Worm (Caenorhabditis elegans): Measurements from ENCODE around the gene mrps-22.

DNA sequence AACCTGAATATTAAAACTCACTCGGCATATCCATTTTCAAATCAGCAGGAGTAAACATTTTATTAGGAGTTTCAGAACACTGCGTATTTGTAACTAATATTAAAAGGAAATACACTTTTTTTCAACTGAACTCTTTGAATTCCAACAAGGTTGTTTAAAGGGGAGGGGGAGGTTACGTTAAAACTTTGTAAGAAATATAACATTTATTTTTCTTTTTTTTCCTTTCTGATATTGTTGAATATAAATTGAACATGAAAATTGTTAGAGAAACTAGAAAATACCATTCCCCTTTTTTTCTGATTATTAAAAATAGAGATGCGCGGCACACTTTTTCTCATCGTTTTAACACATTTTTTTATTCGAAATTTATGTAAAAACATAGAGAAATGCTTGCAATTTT, 15.6 kb downstream of the mrps-22 start, which contains the start of gene C14A4.8:
- TF ChIP-seq lsy-2 (tag; optimal IDR thresholded peaks at IDR 0.05) = no peak
- no peak for TF ChIP-seq egl-27 (tag; optimal IDR thresholded peaks at IDR 0.05)
- no peak for TF ChIP-seq lin-13 (GFP tag; optimal IDR thresholded peaks at IDR 0.05)
- TF ChIP-seq T26A8.4 (GFP tag; IDR thresholded peaks at IDR 0.05) = no peak
- no peak for TF ChIP-seq nhr-237 (tag; optimal IDR thresholded peaks at IDR 0.05)

Data from whole organism, L4 larva.